Fruit fly (Drosophila melanogaster) whole organism, embryonic: Measurements from ENCODE around the gene Idh3a.

Experiments
- CG12104 ChIP-seq: fragments of 200-800 bp; sonication (Bioruptor generic); optimal IDR thresholded peaks from 3 replicates; lab custom pipeline; 2016; ENCODE audit warnings: missing biosample characterization, missing genetic modification characterization
- CG13424 ChIP-seq: fragments of 200-800 bp; sonication (Bioruptor generic); optimal IDR thresholded peaks from 2 replicates; lab custom pipeline; 2019; ENCODE audit warnings: missing biosample characterization, mild to moderate bottlenecking, missing genetic modification characterization, moderate library complexity
- CG1647 ChIP-seq: fragments of 200-800 bp; sonication (Bioruptor generic); optimal IDR thresholded peaks from 3 replicates; lab custom pipeline; 2016; ENCODE audit warnings: missing biosample characterization, missing genetic modification characterization
- CG17385 ChIP-seq: fragments of 200-800 bp; sonication (Bioruptor generic); optimal IDR thresholded peaks from 3 replicates; lab custom pipeline; 2018; ENCODE audit warnings: missing biosample characterization, mild to moderate bottlenecking, missing genetic modification characterization
- CG2678 ChIP-seq: fragments of 200-800 bp; sonication (Bioruptor generic); optimal IDR thresholded peaks from 3 replicates; lab custom pipeline; 2019; ENCODE audit warnings: missing biosample characterization, mild to moderate bottlenecking, missing genetic modification characterization, moderate library complexity
- CG6791 ChIP-seq: fragments of 200-800 bp; sonication (Bioruptor generic); IDR thresholded peaks from 3 replicates; pipeline ENCODE4 v1.3.6; 2022; ENCODE audit warnings: missing biosample characterization, missing genetic modification characterization; ENCODE audit not compliant: partially characterized antibody
- CoRest ChIP-seq: fragments of 200-800 bp; sonication (Bioruptor generic); optimal IDR thresholded peaks from 3 replicates; lab custom pipeline; 2018; ENCODE audit warnings: missing biosample characterization, mild to moderate bottlenecking, missing genetic modification characterization, moderate library complexity
- Elba2 ChIP-seq: fragments of 200-800 bp; sonication (Bioruptor generic); optimal IDR thresholded peaks from 3 replicates; lab custom pipeline; 2016; ENCODE audit warnings: missing biosample characterization, missing genetic modification characterization
- Hr39 ChIP-seq: fragments of >200 bp; optimal IDR thresholded peaks from 2 replicates; lab custom pipeline; 2017
- Med ChIP-seq: fragments of 200-800 bp; sonication (Bioruptor generic); peaks from one replicate; lab custom pipeline; 2016; ENCODE audit warnings: missing biosample characterization, missing genetic modification characterization, mild to moderate bottlenecking, inconsistent platforms, moderate library complexity
- Spps ChIP-seq: fragments of 200-800 bp; sonication (Bioruptor generic); optimal IDR thresholded peaks from 2 replicates; lab custom pipeline; 2018; ENCODE audit warnings: missing biosample characterization, mild to moderate bottlenecking, missing genetic modification characterization
- ind ChIP-seq: fragments of 200-800 bp; sonication (Bioruptor generic); optimal IDR thresholded peaks from 3 replicates; lab custom pipeline; 2016; ENCODE audit warnings: missing biosample characterization, missing genetic modification characterization
- lilli ChIP-seq: fragments of 200-800 bp; sonication (Bioruptor generic); optimal IDR thresholded peaks from 3 replicates; lab custom pipeline; 2016; ENCODE audit warnings: missing biosample characterization, missing genetic modification characterization
- so ChIP-seq: fragments of 200-800 bp; sonication (Bioruptor generic); IDR thresholded peaks from 3 replicates; pipeline ENCODE4 v1.3.6; 2022; ENCODE audit warnings: missing biosample characterization, missing genetic modification characterization

DNA sequence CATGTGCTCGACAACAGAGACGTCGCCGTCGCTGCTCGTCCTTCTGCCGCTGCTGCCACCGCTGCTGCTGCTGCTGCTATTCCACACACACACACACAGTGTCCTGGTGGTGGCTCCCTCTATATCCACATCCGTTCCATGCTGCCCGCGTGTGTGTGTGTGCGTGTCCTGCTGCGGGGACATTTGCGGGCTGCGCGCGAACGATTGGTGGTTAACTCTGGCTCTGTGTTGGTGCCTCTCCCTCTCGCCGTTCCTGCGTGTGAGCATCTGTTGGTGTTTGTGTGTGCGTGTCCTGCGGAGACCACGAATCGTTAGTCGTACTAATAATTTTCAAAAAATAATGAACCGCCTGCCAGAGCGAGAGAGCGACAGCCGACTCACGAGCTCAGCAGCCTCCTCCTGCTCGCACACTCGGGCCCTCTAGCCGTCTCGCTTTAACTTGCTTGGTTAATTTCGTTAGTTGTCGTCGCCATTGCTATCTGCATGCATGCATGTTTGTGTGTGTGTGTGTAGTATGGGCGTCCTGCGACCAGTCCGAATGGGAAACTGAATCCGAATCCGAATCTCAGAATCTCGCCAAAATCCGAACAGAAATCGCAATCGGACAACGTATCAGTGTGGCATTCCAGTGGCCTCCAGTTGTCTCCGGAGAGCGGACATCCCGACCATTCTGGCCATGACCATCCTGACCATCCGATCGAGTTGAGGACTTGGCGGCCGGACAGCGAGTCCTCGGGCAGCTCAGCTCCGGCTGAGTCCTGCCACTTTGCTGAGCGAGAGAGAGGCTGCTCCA, 24.5 kb upstream of the Idh3a start:
- TF ChIP-seq CG1647 (GFP tag; lab: Kevin White, UChicago): no peak
- no peak for TF ChIP-seq CG13424 (tag; lab: Kevin White, UChicago)
- no peak for TF ChIP-seq CG17385 (GFP tag; lab: Kevin White, UChicago)
- no peak for TF ChIP-seq CoRest (tag; lab: Kevin White, UChicago)
- TF ChIP-seq ind (GFP tag; lab: Kevin White, UChicago): no peak
- TF ChIP-seq lilli (GFP tag; lab: Kevin White, UChicago): no peak
- no peak for TF ChIP-seq CG12104 (GFP tag; lab: Kevin White, UChicago)
- no peak for TF ChIP-seq Elba2
- TF ChIP-seq CG2678 (tag; lab: Kevin White, UChicago): no peak
- no peak for TF ChIP-seq Spps
- TF ChIP-seq Med: peak; percentile 31
- TF ChIP-seq CG6791 (GFP tag; lab: Robert Waterston, UW): no peak
- TF ChIP-seq Hr39 (lab: Kevin White, UChicago): no peak
- TF ChIP-seq so (GFP tag; lab: Robert Waterston, UW): no peak
